Fruit fly (Drosophila melanogaster) whole organism, embryonic: ENCODE data around the gene CG15602.
A peak's percentile ranks its signal among the peaks of the same experiment; 100 is the strongest.

Experiments used
- C15 ChIP-seq: fragments of 200-800 bp; sonication (Bioruptor generic); IDR thresholded peaks from 3 replicates; pipeline ENCODE4 v1.3.6; 2022; ENCODE audit warnings: missing biosample characterization, missing genetic modification characterization
- CG11085 ChIP-seq: fragments of 200-800 bp; sonication (Bioruptor generic); IDR thresholded peaks from 2 replicates; pipeline ENCODE4 v1.3.6; 2022; ENCODE audit warnings: missing biosample characterization, missing genetic modification characterization
- CG11398 ChIP-seq: fragments of 200-800 bp; sonication (Bioruptor generic); optimal IDR thresholded peaks from 2 replicates; lab custom pipeline; 2016; ENCODE audit warnings: missing biosample characterization, missing genetic modification characterization
- CG12299 ChIP-seq: fragments of 200-800 bp; sonication (Bioruptor generic); optimal IDR thresholded peaks from 2 replicates; lab custom pipeline; 2018; ENCODE audit warnings: missing biosample characterization, mild to moderate bottlenecking, missing genetic modification characterization
- CG13775 ChIP-seq: fragments of 200-800 bp; sonication (Bioruptor generic); optimal IDR thresholded peaks from 3 replicates; lab custom pipeline; 2017; ENCODE audit warnings: missing biosample characterization, mild to moderate bottlenecking, missing genetic modification characterization
- CG1647 ChIP-seq: fragments of 200-800 bp; sonication (Bioruptor generic); optimal IDR thresholded peaks from 3 replicates; lab custom pipeline; 2016; ENCODE audit warnings: missing biosample characterization, missing genetic modification characterization
- CG17359 ChIP-seq: fragments of 200-800 bp; sonication (Bioruptor generic); optimal IDR thresholded peaks from 3 replicates; lab custom pipeline; 2018; ENCODE audit warnings: missing biosample characterization, mild to moderate bottlenecking, missing genetic modification characterization, moderate library complexity
- CG17361 ChIP-seq: fragments of 200-800 bp; sonication (Bioruptor generic); IDR thresholded peaks from 3 replicates; pipeline ENCODE4 v1.3.6; 2022; ENCODE audit warnings: missing biosample characterization, missing genetic modification characterization
- CG2678 ChIP-seq: fragments of 200-800 bp; sonication (Bioruptor generic); optimal IDR thresholded peaks from 3 replicates; lab custom pipeline; 2019; ENCODE audit warnings: missing biosample characterization, mild to moderate bottlenecking, missing genetic modification characterization, moderate library complexity
- CG3726 ChIP-seq: fragments of 200-800 bp; sonication (Bioruptor generic); IDR thresholded peaks from 3 replicates; pipeline ENCODE4, ENCODE4 v1.3.6; 2022; ENCODE audit warnings: missing biosample characterization, missing genetic modification characterization
- CG42726 ChIP-seq: fragments of 200-800 bp; sonication (Bioruptor generic); IDR thresholded peaks from 2 replicates; pipeline ENCODE4 v1.3.6; 2022; ENCODE audit warnings: missing biosample characterization, missing genetic modification characterization; ENCODE audit not compliant: partially characterized antibody
- CG4854 ChIP-seq: fragments of 200-800 bp; sonication (Bioruptor generic); optimal IDR thresholded peaks from 2 replicates; lab custom pipeline; 2016; ENCODE audit warnings: missing biosample characterization, missing genetic modification characterization, inconsistent platforms
- CG6654 ChIP-seq: fragments of 200-800 bp; sonication (Bioruptor generic); optimal IDR thresholded peaks from 2 replicates; lab custom pipeline; 2017; ENCODE audit warnings: missing biosample characterization, mild to moderate bottlenecking, missing genetic modification characterization
- CG7357 ChIP-seq: fragments of 200-800 bp; sonication (Bioruptor generic); IDR thresholded peaks from 3 replicates; pipeline ENCODE4 v1.3.6; 2022; ENCODE audit warnings: missing biosample characterization, missing genetic modification characterization
- CG7839 ChIP-seq: fragments of 200-800 bp; sonication (Bioruptor generic); optimal IDR thresholded peaks from 3 replicates; lab custom pipeline; 2018; ENCODE audit warnings: missing biosample characterization, mild to moderate bottlenecking, missing genetic modification characterization, moderate library complexity
- CG9437 ChIP-seq: fragments of 200-800 bp; sonication (Bioruptor generic); optimal IDR thresholded peaks from 2 replicates; lab custom pipeline; 2018; ENCODE audit warnings: missing biosample characterization, mild to moderate bottlenecking, missing genetic modification characterization
- CG9817 ChIP-seq: fragments of 200-800 bp; sonication (Bioruptor generic); optimal IDR thresholded peaks from 2 replicates; lab custom pipeline; 2018; ENCODE audit warnings: missing biosample characterization, mild to moderate bottlenecking, missing genetic modification characterization, moderate library complexity
- D19B ChIP-seq: fragments of 200-800 bp; sonication (Bioruptor generic); optimal IDR thresholded peaks from 2 replicates; lab custom pipeline; 2017; ENCODE audit warnings: missing biosample characterization, mild to moderate bottlenecking, missing genetic modification characterization
- Doc2 ChIP-seq: fragments of 200-800 bp; sonication (Bioruptor generic); IDR thresholded peaks from 2 replicates; pipeline ENCODE4 v1.3.6; 2022; ENCODE audit warnings: missing biosample characterization, missing genetic modification characterization
- Dref ChIP-seq: fragments of 200-800 bp; sonication (Bioruptor generic); IDR thresholded peaks from 2 replicates; pipeline ENCODE4 v1.3.6; 2022; ENCODE audit warnings: missing biosample characterization, missing genetic modification characterization
- Eip74EF ChIP-seq, 2 experiments: fragments of 200-800 bp in 1 of 2; fragments of >200 bp in 1 of 2; sonication (Bioruptor generic) in 1 of 2; optimal IDR thresholded peaks; 2 replicates each; lab custom pipeline; 2017 to 2019; ENCODE audit warnings: missing biosample characterization in 2 of 2, missing genetic modification characterization in 2 of 2, mild to moderate bottlenecking in 1 of 2, moderate library complexity in 1 of 2
- H15 ChIP-seq: fragments of 200-800 bp; sonication (Bioruptor generic); IDR thresholded peaks from 3 replicates; pipeline ENCODE4 v1.3.6; 2022; ENCODE audit warnings: missing biosample characterization, missing genetic modification characterization
- HHEX ChIP-seq: fragments of 200-800 bp; sonication (Bioruptor generic); optimal IDR thresholded peaks from 3 replicates; lab custom pipeline; 2017; ENCODE audit warnings: missing biosample characterization, mild to moderate bottlenecking, missing genetic modification characterization, missing genetic modification reagents
- HLH4C ChIP-seq: fragments of 200-800 bp; sonication (Bioruptor generic); IDR thresholded peaks from 3 replicates; pipeline ENCODE4 v1.3.6; 2022; ENCODE audit warnings: missing biosample characterization, missing genetic modification characterization; ENCODE audit not compliant: partially characterized antibody
- Hr39 ChIP-seq: fragments of >200 bp; optimal IDR thresholded peaks from 2 replicates; lab custom pipeline; 2017
- Kr ChIP-seq: fragments of 200-800 bp; sonication (Bioruptor generic); optimal IDR thresholded peaks from 2 replicates; lab custom pipeline; 2017; ENCODE audit warnings: missing biosample characterization, mild to moderate bottlenecking, missing genetic modification characterization
- MTF-1 ChIP-seq: fragments of 200-800 bp; sonication (Bioruptor generic); optimal IDR thresholded peaks from 2 replicates; lab custom pipeline; 2018; ENCODE audit warnings: missing biosample characterization, mild to moderate bottlenecking, missing genetic modification characterization, borderline replicate concordance
- Mes4 ChIP-seq: fragments of 200-800 bp; sonication (Bioruptor generic); optimal IDR thresholded peaks from 2 replicates; lab custom pipeline; 2016; ENCODE audit warnings: missing biosample characterization, missing genetic modification characterization
- TFAM ChIP-seq: fragments of 200-800 bp; sonication (Bioruptor generic); optimal IDR thresholded peaks from 2 replicates; lab custom pipeline; 2017; ENCODE audit warnings: missing biosample characterization, missing genetic modification characterization, inconsistent platforms
- cad ChIP-seq: fragments of >200 bp; optimal IDR thresholded peaks from 2 replicates; lab custom pipeline; 2017; ENCODE audit warnings: missing biosample characterization, missing genetic modification characterization
- dan ChIP-seq: fragments of 200-800 bp; sonication (Bioruptor generic); IDR thresholded peaks from 2 replicates; pipeline ENCODE4 v1.3.6; 2022; ENCODE audit warnings: missing biosample characterization, missing genetic modification characterization
- disco-r ChIP-seq: fragments of 200-800 bp; sonication (Bioruptor generic); optimal IDR thresholded peaks from 2 replicates; lab custom pipeline; 2016; ENCODE audit warnings: missing biosample characterization, missing genetic modification characterization
- fd96Cb ChIP-seq: fragments of 200-800 bp; sonication (Bioruptor generic); optimal IDR thresholded peaks from 2 replicates; lab custom pipeline; 2018; ENCODE audit warnings: missing biosample characterization, mild to moderate bottlenecking, missing genetic modification characterization, moderate library complexity
- grau ChIP-seq: fragments of 200-800 bp; optimal IDR thresholded peaks from 3 replicates; lab custom pipeline; 2019; ENCODE audit warnings: missing biosample characterization, mild to moderate bottlenecking, missing genetic modification characterization, moderate library complexity
- gro ChIP-seq: fragments of 200-800 bp; sonication (Bioruptor generic); optimal IDR thresholded peaks from 2 replicates; lab custom pipeline; 2016; ENCODE audit warnings: missing biosample characterization, missing genetic modification characterization
- gsb-n ChIP-seq: fragments of 200-800 bp; sonication (Bioruptor generic); optimal IDR thresholded peaks from 3 replicates; lab custom pipeline; 2018; ENCODE audit warnings: missing biosample characterization, mild to moderate bottlenecking, missing genetic modification characterization
- jing ChIP-seq: fragments of 200-800 bp; sonication (Bioruptor generic); optimal IDR thresholded peaks from 2 replicates; lab custom pipeline; 2018; ENCODE audit warnings: missing biosample characterization, mild to moderate bottlenecking, missing genetic modification characterization
- ken ChIP-seq: fragments of 200-800 bp; sonication (Bioruptor generic); IDR thresholded peaks from 3 replicates; pipeline ENCODE4 v1.3.6; 2022; ENCODE audit warnings: missing biosample characterization, missing genetic modification characterization
- kni ChIP-seq: fragments of 200-800 bp; sonication (Bioruptor generic); optimal IDR thresholded peaks from 3 replicates; lab custom pipeline; 2017; ENCODE audit warnings: mild to moderate bottlenecking, missing biosample characterization, missing genetic modification reagents, missing genetic modification characterization
- nerfin-2 ChIP-seq: fragments of 200-800 bp; sonication (Bioruptor generic); IDR thresholded peaks from 2 replicates; pipeline ENCODE4 v1.3.6; 2022; ENCODE audit warnings: missing biosample characterization, missing genetic modification characterization; ENCODE audit not compliant: partially characterized antibody
- ro ChIP-seq: fragments of 200-800 bp; sonication (Bioruptor generic); IDR thresholded peaks from 2 replicates; pipeline ENCODE4 v1.3.6; 2022; ENCODE audit warnings: missing biosample characterization, missing genetic modification characterization
- seq ChIP-seq: fragments of 200-800 bp; sonication (Bioruptor generic); IDR thresholded peaks from 2 replicates; pipeline ENCODE4 v1.3.6; 2022; ENCODE audit warnings: missing biosample characterization, missing genetic modification characterization
- sisA ChIP-seq: fragments of 200-800 bp; sonication (Bioruptor generic); IDR thresholded peaks from 2 replicates; pipeline ENCODE4 v1.3.6; 2022; ENCODE audit warnings: missing biosample characterization, missing genetic modification characterization
- stwl ChIP-seq: fragments of 200-800 bp; sonication (Bioruptor generic); optimal IDR thresholded peaks from 3 replicates; lab custom pipeline; 2018; ENCODE audit warnings: missing biosample characterization, mild to moderate bottlenecking, missing genetic modification characterization, moderate library complexity
- tio ChIP-seq: fragments of 200-800 bp; sonication (Bioruptor generic); optimal IDR thresholded peaks from 2 replicates; lab custom pipeline; 2017; ENCODE audit warnings: missing biosample characterization, missing genetic modification characterization, inconsistent platforms
- z ChIP-seq: fragments of 200-800 bp; sonication (Bioruptor generic); IDR thresholded peaks from 3 replicates; pipeline ENCODE4 v1.3.6; 2022; ENCODE audit warnings: missing biosample characterization, missing genetic modification characterization
- zen ChIP-seq: fragments of 200-800 bp; sonication (Bioruptor generic); optimal IDR thresholded peaks from 3 replicates; lab custom pipeline; 2018; ENCODE audit warnings: missing biosample characterization, mild to moderate bottlenecking, missing genetic modification characterization, moderate library complexity
- zf30C ChIP-seq: fragments of 200-800 bp; sonication (Bioruptor generic); optimal IDR thresholded peaks from 3 replicates; lab custom pipeline; 2018; ENCODE audit warnings: missing biosample characterization, mild to moderate bottlenecking, missing genetic modification characterization
- zfh1 ChIP-seq: fragments of 200-800 bp; sonication (Bioruptor generic); IDR thresholded peaks from 3 replicates; pipeline ENCODE4 v1.3.6; 2022; ENCODE audit warnings: missing biosample characterization, missing genetic modification characterization

Gene CG15602

dm6 chrX:15811666-15812614 is 12.7 kb downstream of the CG15602 start (continued):
- peak; percentile 98 for TF ChIP-seq kni (GFP tag; lab: Kevin White, UChicago)
- TF ChIP-seq HLH4C (GFP tag; lab: Robert Waterston, UW) = no peak
- TF ChIP-seq dan (GFP tag; lab: Robert Waterston, UW) = no peak
- no peak for TF ChIP-seq sisA
- TF ChIP-seq z = peak; percentile 56; the same call in 1 of the 3 replicates
- TF ChIP-seq H15 (GFP tag; lab: Robert Waterston, UW) = no peak
- TF ChIP-seq D19B (GFP tag; lab: Kevin White, UChicago) = no peak
- TF ChIP-seq CG4854 (GFP tag; lab: Kevin White, UChicago) = no peak
- TF ChIP-seq tio (GFP tag; lab: Kevin White, UChicago) = no peak
- TF ChIP-seq CG6654 = no peak
- no peak for TF ChIP-seq CG1647
- TF ChIP-seq CG9817 (tag; lab: Kevin White, UChicago) = no peak
- TF ChIP-seq CG13775 = no peak
- TF ChIP-seq Eip74EF (GFP tag; optimal IDR thresholded peaks at IDR 0.05; lab: Kevin White, UChicago) = no peak
- no peak for TF ChIP-seq CG7839 (tag; lab: Kevin White, UChicago)
- TF ChIP-seq zen (tag; lab: Kevin White, UChicago) = no peak
- no peak for TF ChIP-seq HHEX
- TF ChIP-seq Dref (GFP tag; lab: Robert Waterston, UW) = no peak; the same call in 1 of the 2 replicates
- no peak for TF ChIP-seq CG3726 (GFP tag; lab: Robert Waterston, UW)
- peak; percentile 42 for TF ChIP-seq Kr (GFP tag; lab: Kevin White, UChicago)
- TF ChIP-seq CG42726 = no peak
- no peak for TF ChIP-seq TFAM
- no peak for TF ChIP-seq CG11398
- no peak for TF ChIP-seq CG12299 (tag; lab: Kevin White, UChicago)
- TF ChIP-seq CG7357 (GFP tag; lab: Robert Waterston, UW) = no peak
- TF ChIP-seq CG17359 = no peak
- no peak for TF ChIP-seq C15 (GFP tag; lab: Robert Waterston, UW)
- TF ChIP-seq ro (GFP tag; lab: Robert Waterston, UW) = no peak
- no peak for TF ChIP-seq CG2678 (tag; lab: Kevin White, UChicago)
- TF ChIP-seq nerfin-2 (GFP tag; lab: Robert Waterston, UW) = no peak
- peak; percentile 84 for TF ChIP-seq Hr39 (lab: Kevin White, UChicago)
- TF ChIP-seq grau (tag; lab: Kevin White, UChicago) = no peak
- TF ChIP-seq gro (GFP tag; lab: Kevin White, UChicago) = no peak
- TF ChIP-seq Mes4 = no peak
- TF ChIP-seq zfh1 (GFP tag; lab: Robert Waterston, UW) = no peak
- no peak for TF ChIP-seq gsb-n (tag; lab: Kevin White, UChicago)
- no peak for TF ChIP-seq ken (GFP tag; lab: Robert Waterston, UW)
- TF ChIP-seq MTF-1 = no peak
- TF ChIP-seq CG17361 = no peak
- no peak for TF ChIP-seq jing
- TF ChIP-seq CG9437 (GFP tag; lab: Kevin White, UChicago) = no peak
- no peak for TF ChIP-seq Doc2 (GFP tag; lab: Robert Waterston, UW)
- TF ChIP-seq zf30C (GFP tag; lab: Kevin White, UChicago) = peak; percentile 26
- no peak; the same call in 1 of the 2 replicates for TF ChIP-seq seq (GFP tag; lab: Robert Waterston, UW)
- TF ChIP-seq stwl (tag; lab: Kevin White, UChicago) = no peak
- no peak for TF ChIP-seq disco-r (GFP tag; lab: Kevin White, UChicago)
- TF ChIP-seq CG11085 (GFP tag; lab: Robert Waterston, UW) = no peak
- TF ChIP-seq fd96Cb (tag; lab: Kevin White, UChicago) = no peak
- TF ChIP-seq cad (GFP tag; lab: Kevin White, UChicago) = no peak
